Fruit fly (Drosophila melanogaster): ENCODE data around the gene fau.

DNA sequence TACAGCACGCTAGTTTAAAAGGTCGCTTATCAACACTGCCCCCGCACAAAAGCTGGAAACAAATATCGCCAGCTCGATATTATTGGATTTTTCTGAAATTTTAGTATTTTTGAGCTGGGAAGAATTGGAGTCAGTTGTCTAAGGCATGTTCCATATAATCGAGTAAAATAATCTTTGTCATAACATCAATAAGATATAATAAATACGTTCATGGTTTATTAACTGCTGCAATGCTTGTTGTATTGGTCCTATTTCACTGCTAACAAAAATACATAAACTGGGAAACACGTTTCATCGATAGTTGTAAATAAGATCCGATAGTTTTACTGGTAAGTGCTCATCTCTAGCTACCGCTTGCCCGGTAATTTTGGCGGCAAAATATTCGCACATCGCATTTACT, 11.0 kb upstream of the fau start, which contains the start of the genes Art1 and Mcm5:
- no peak for TF ChIP-seq pan (optimal IDR thresholded peaks at IDR 0.05)
- TF ChIP-seq psq (optimal IDR thresholded peaks at IDR 0.05) = no peak
